In genomic region chrV:842611-843010, ce11 we compare ENCODE assay signal across 4 worm cellular contexts.
TF ChIP-seq lines count a peak whose summit lies in the region.

No protein-coding gene starts in this region.

TF ChIP-seq in whole organism, L1 larva, 84 proteins besides CTCF, POLR2A, EP300 and RAD21:
- no peak for TF ChIP-seq tbx-2 (tag; optimal IDR thresholded peaks at IDR 0.05; lab: Kevin White, UChicago)
- TF ChIP-seq grh-1 (GFP tag; IDR thresholded peaks at IDR 0.05; lab: Robert Waterston, UW), result no peak
- no peak for TF ChIP-seq fkh-10 (GFP tag; optimal IDR thresholded peaks at IDR 0.05; lab: Kevin White, UChicago)
- peak; percentile 65 for TF ChIP-seq ceh-8 (GFP tag; optimal IDR thresholded peaks at IDR 0.05; lab: Kevin White, UChicago)
TF ChIP-seq in whole organism, L1 larva: peak in this region for 1.

TF ChIP-seq in whole organism, L4 larva, 104 proteins besides CTCF, POLR2A, EP300 and RAD21:
- TF ChIP-seq set-16 (GFP tag; IDR thresholded peaks at IDR 0.05; lab: Robert Waterston, UW), result peak; percentile 99
- peak; percentile 83; the same call in 1 of the 2 replicates for TF ChIP-seq pha-4 (GFP tag; IDR thresholded peaks at IDR 0.05; lab: Robert Waterston, UW)
- TF ChIP-seq pha-4 (tag; optimal IDR thresholded peaks at IDR 0.05; lab: Kevin White, UChicago), result no peak
- no peak for TF ChIP-seq zfp-2 (tag; optimal IDR thresholded peaks at IDR 0.05; lab: Kevin White, UChicago)
- TF ChIP-seq egl-43 (GFP tag; IDR thresholded peaks at IDR 0.05; lab: Robert Waterston, UW), result peak; percentile 62; the same call in 1 of the 2 replicates

TF ChIP-seq in whole organism, early embryonic, 17 proteins besides CTCF, POLR2A, EP300 and RAD21:
- TF ChIP-seq sea-1 (GFP tag; conservative IDR thresholded peaks at IDR 0.05; lab: Robert Waterston, UW) (no peak), tbx-37 (GFP tag; conservative IDR thresholded peaks at IDR 0.05; lab: Robert Waterston, UW) (no peak), pes-1 (GFP tag; IDR thresholded peaks at IDR 0.05; lab: Robert Waterston, UW) (peak; percentile 47; the same call in 1 of the 2 replicates), tbx-11 (GFP tag; IDR thresholded peaks at IDR 0.05; lab: Robert Waterston, UW) (no peak)

TF ChIP-seq in whole organism, young adult, 124 proteins besides CTCF, POLR2A, EP300 and RAD21:
- peak; percentile 100 for TF ChIP-seq egrh-3 (GFP tag; IDR thresholded peaks at IDR 0.05; lab: Robert Waterston, UW)
- 0 out of 2 replicates have a peak, but pooled peaks have one; percentile 14 for TF ChIP-seq D2030.7 (GFP tag; IDR thresholded peaks at IDR 0.05; lab: Robert Waterston, UW)
- TF ChIP-seq ZK185.1 (tag; optimal IDR thresholded peaks at IDR 0.05; lab: Kevin White, UChicago; ENCODE audit: poor library complexity, severe bottlenecking), result no peak
- TF ChIP-seq zfh-2 (GFP tag; conservative IDR thresholded peaks at IDR 0.05; lab: Robert Waterston, UW), result peak; percentile 89
- TF ChIP-seq mcd-1 (GFP tag; IDR thresholded peaks at IDR 0.05; lab: Robert Waterston, UW), result peak; percentile 59; the same call in 1 of the 2 replicates
- no peak for TF ChIP-seq F10E7.11 (tag; optimal IDR thresholded peaks at IDR 0.05; lab: Kevin White, UChicago)
